Worm (Caenorhabditis elegans) whole organism, late embryonic: ENCODE results near the gene F35F10.1.

Experiments
- C38D4.7 ChIP-seq: fragments of 200-800 bp; sonication (Bioruptor generic); optimal IDR thresholded peaks from 2 replicates; lab custom pipeline; 2018; ENCODE audit warnings: mild to moderate bottlenecking, missing genetic modification characterization, moderate library complexity, missing compliant biosample characterization
- T23F11.4 ChIP-seq: fragments of 200-800 bp; sonication (Bioruptor generic); optimal IDR thresholded peaks from 2 replicates; lab custom pipeline; 2018; ENCODE audit warnings: mild to moderate bottlenecking, missing genetic modification characterization, missing compliant biosample characterization
- Y22D7AL.16 ChIP-seq: sonication (generic microtip); optimal IDR thresholded peaks from 2 replicates; lab custom pipeline; 2016; ENCODE audit warnings: missing genetic modification characterization, missing compliant biosample characterization
- ahr-1 ChIP-seq: sonication (generic microtip); optimal IDR thresholded peaks from 2 replicates; lab custom pipeline; 2016; ENCODE audit warnings: missing genetic modification characterization, missing compliant biosample characterization
- ama-1 ChIP-seq: fragments of 150-350 bp; optimal IDR thresholded peaks from 2 replicates; lab custom pipeline; 2014
- ceh-19 ChIP-seq: fragments of 200-800 bp; sonication (Bioruptor generic); optimal IDR thresholded peaks from 2 replicates; lab custom pipeline; 2018; ENCODE audit warnings: mild to moderate bottlenecking, missing genetic modification characterization, missing compliant biosample characterization
- ceh-24 ChIP-seq: sonication (generic microtip); optimal IDR thresholded peaks from 2 replicates; lab custom pipeline; 2016; ENCODE audit warnings: mild to moderate bottlenecking, missing genetic modification characterization, missing compliant biosample characterization
- ceh-30 ChIP-seq: fragments of 150-350 bp; optimal IDR thresholded peaks from 2 replicates; lab custom pipeline; 2014; ENCODE audit warnings: missing biosample characterization, missing genetic modification characterization
- ceh-31 ChIP-seq: sonication (generic microtip); optimal IDR thresholded peaks from 2 replicates; lab custom pipeline; 2016; ENCODE audit warnings: missing genetic modification characterization, missing compliant biosample characterization
- ceh-48 ChIP-seq: sonication (generic microtip); optimal IDR thresholded peaks from 2 replicates; lab custom pipeline; 2016; ENCODE audit warnings: missing genetic modification characterization, inconsistent platforms, missing compliant biosample characterization
- ceh-6 ChIP-seq: fragments of 200-800 bp; sonication (Bioruptor generic); optimal IDR thresholded peaks from 2 replicates; lab custom pipeline; 2018; ENCODE audit warnings: mild to moderate bottlenecking, missing genetic modification characterization, missing compliant biosample characterization
- ceh-9 ChIP-seq: sonication (generic microtip); optimal IDR thresholded peaks from 2 replicates; lab custom pipeline; 2016; ENCODE audit warnings: mild to moderate bottlenecking, missing genetic modification characterization, inconsistent platforms, missing compliant biosample characterization
- dmd-4 ChIP-seq: sonication (generic microtip); optimal IDR thresholded peaks from 2 replicates; lab custom pipeline; 2016; ENCODE audit warnings: borderline replicate concordance, missing genetic modification characterization, missing compliant biosample characterization
- dve-1 ChIP-seq: sonication (generic microtip); optimal IDR thresholded peaks from 2 replicates; lab custom pipeline; 2017; ENCODE audit warnings: antibody characterized with exemption, mild to moderate bottlenecking, missing genetic modification characterization, missing compliant biosample characterization
- eyg-1 ChIP-seq: sonication (generic microtip); optimal IDR thresholded peaks from 2 replicates; lab custom pipeline; 2016; ENCODE audit warnings: missing genotype, missing genetic modification characterization, missing compliant biosample characterization
- fax-1 ChIP-seq: sonication (generic microtip); optimal IDR thresholded peaks from 2 replicates; lab custom pipeline; 2016; ENCODE audit warnings: missing genotype, missing genetic modification characterization, missing compliant biosample characterization
- fkh-10 ChIP-seq: fragments of 150-350 bp; optimal IDR thresholded peaks from 2 replicates; lab custom pipeline; 2014; ENCODE audit warnings: missing biosample characterization, missing genetic modification reagents, missing genetic modification characterization
- gmeb-2 ChIP-seq: sonication (generic microtip); optimal IDR thresholded peaks from 2 replicates; lab custom pipeline; 2016; ENCODE audit warnings: missing genetic modification characterization, inconsistent platforms, missing compliant biosample characterization
- hlh-30 ChIP-seq: sonication (generic microtip); optimal IDR thresholded peaks from 2 replicates; lab custom pipeline; 2017; ENCODE audit warnings: antibody characterized with exemption, missing genetic modification characterization, missing compliant biosample characterization; ENCODE audit not compliant: insufficient read depth
- mec-3 ChIP-seq: sonication (generic microtip); optimal IDR thresholded peaks from 2 replicates; lab custom pipeline; 2016; ENCODE audit warnings: borderline replicate concordance, missing genetic modification characterization, missing compliant biosample characterization
- nfya-1 ChIP-seq: sonication (generic microtip); optimal IDR thresholded peaks from 2 replicates; lab custom pipeline; 2017; ENCODE audit warnings: missing genetic modification characterization, mild to moderate bottlenecking, missing compliant biosample characterization, antibody characterized with exemption, moderate library complexity
- nhr-232 ChIP-seq: sonication (generic microtip); optimal IDR thresholded peaks from 2 replicates; lab custom pipeline; 2016; ENCODE audit warnings: missing genetic modification characterization, missing compliant biosample characterization
- npax-4 ChIP-seq: sonication (generic microtip); optimal IDR thresholded peaks from 2 replicates; lab custom pipeline; 2016; ENCODE audit warnings: missing genetic modification characterization, missing compliant biosample characterization
- odd-2 ChIP-seq: sonication (generic microtip); optimal IDR thresholded peaks from 2 replicates; lab custom pipeline; 2017; ENCODE audit warnings: antibody characterized with exemption, mild to moderate bottlenecking, missing genetic modification characterization, missing compliant biosample characterization
- pag-3 ChIP-seq: sonication (generic microtip); optimal IDR thresholded peaks from 2 replicates; lab custom pipeline; 2016; ENCODE audit warnings: missing compliant biosample characterization, missing genetic modification characterization, borderline replicate concordance
- pax-1 ChIP-seq: fragments of 150-350 bp; optimal IDR thresholded peaks from 2 replicates; lab custom pipeline; 2014; ENCODE audit warnings: missing biosample characterization, missing genetic modification characterization
- pha-2 ChIP-seq: sonication (generic microtip); optimal IDR thresholded peaks from 2 replicates; lab custom pipeline; 2017; ENCODE audit warnings: mild to moderate bottlenecking, missing genetic modification characterization, missing compliant biosample characterization
- pha-4 ChIP-seq: fragments of 150-350 bp; optimal IDR thresholded peaks from 2 replicates; lab custom pipeline; 2018; ENCODE audit warnings: missing biosample characterization, missing genetic modification reagents, missing genetic modification characterization
- pqm-1 ChIP-seq: sonication (generic microtip); optimal IDR thresholded peaks from 2 replicates; lab custom pipeline; 2016; ENCODE audit warnings: missing genetic modification characterization, missing compliant biosample characterization
- pros-1 ChIP-seq: fragments of 150-350 bp; optimal IDR thresholded peaks from 2 replicates; lab custom pipeline; 2014; ENCODE audit warnings: missing biosample characterization, missing genetic modification reagents, missing genetic modification characterization
- ref-2 ChIP-seq: sonication (generic microtip); optimal IDR thresholded peaks from 2 replicates; lab custom pipeline; 2016; ENCODE audit warnings: missing genetic modification characterization, missing compliant biosample characterization
- rnt-1 ChIP-seq: sonication (generic microtip); optimal IDR thresholded peaks from 2 replicates; lab custom pipeline; 2016; ENCODE audit warnings: missing genetic modification characterization, missing compliant biosample characterization
- sdc-2 ChIP-seq: sonication (generic microtip); optimal IDR thresholded peaks from 2 replicates; lab custom pipeline; 2016; ENCODE audit warnings: missing genotype, missing genetic modification characterization, missing compliant biosample characterization
- sox-4 ChIP-seq: sonication (generic microtip); optimal IDR thresholded peaks from 2 replicates; lab custom pipeline; 2017; ENCODE audit warnings: mild to moderate bottlenecking, missing genetic modification characterization, inconsistent platforms, missing compliant biosample characterization
- tbx-2 ChIP-seq: sonication (generic microtip); optimal IDR thresholded peaks from 2 replicates; lab custom pipeline; 2016; ENCODE audit warnings: missing genetic modification characterization, missing compliant biosample characterization
- tbx-7 ChIP-seq: sonication (generic microtip); optimal IDR thresholded peaks from 2 replicates; lab custom pipeline; 2016; ENCODE audit warnings: missing genotype, missing genetic modification characterization, missing compliant biosample characterization
- unc-3 ChIP-seq, 2 experiments: fragments of 200-800 bp in 1 of 2; sonication (Bioruptor generic) in 1 of 2; sonication (generic microtip) in 1 of 2; conservative IDR thresholded peaks in 1 of 2; optimal IDR thresholded peaks in 1 of 2; 2 replicates each; pipeline versions ENCODE4 v1.3.6 to Lab custom; 2016 to 2022; ENCODE audit warnings: missing compliant biosample characterization in 2 of 2, missing genetic modification characterization in 2 of 2, missing genetic modification reagents in 1 of 2
- unc-55 ChIP-seq: sonication (generic microtip); optimal IDR thresholded peaks from 2 replicates; lab custom pipeline; 2017; ENCODE audit warnings: missing biosample characterization, missing genetic modification reagents, missing genetic modification characterization
- unc-86 ChIP-seq: sonication (generic microtip); optimal IDR thresholded peaks from 2 replicates; lab custom pipeline; 2016; ENCODE audit warnings: missing genetic modification characterization, missing compliant biosample characterization
- zip-5 ChIP-seq: sonication (generic microtip); optimal IDR thresholded peaks from 2 replicates; lab custom pipeline; 2016; ENCODE audit warnings: missing genetic modification characterization, missing compliant biosample characterization

Gene F35F10.1

DNA sequence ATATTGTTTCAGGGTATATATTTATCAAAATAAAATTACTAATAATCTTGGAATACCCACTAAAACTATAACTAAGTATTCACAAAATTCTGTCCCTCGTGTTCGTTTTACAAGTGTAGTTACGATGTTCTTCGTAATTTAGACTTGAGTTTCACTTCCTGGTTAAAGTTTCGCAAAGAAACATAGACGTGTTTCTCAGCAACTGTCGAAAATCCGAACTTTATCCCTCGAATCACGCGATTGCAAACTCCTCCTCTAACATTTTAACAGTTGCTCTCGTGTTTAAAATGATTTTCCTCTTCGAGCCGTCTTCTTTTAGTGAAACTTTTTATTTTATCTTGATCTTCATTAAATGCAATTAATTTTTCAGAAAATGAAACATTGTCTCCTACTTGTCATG is 36.1 kb upstream of the F35F10.1 start, which contains the start of gene T28A11.2:
Gene T28A11.2 (plus strand): TSS at position 371 of the 400 bp plus-strand sequence.
- TF ChIP-seq odd-2 (tag; lab: Kevin White, UChicago) = no peak
- no peak for TF ChIP-seq fkh-10 (GFP tag; lab: Kevin White, UChicago)
- no peak for TF ChIP-seq ceh-19 (GFP tag; lab: Kevin White, UChicago)
- TF ChIP-seq Y22D7AL.16 (tag; lab: Kevin White, UChicago) = no peak

DNA sequence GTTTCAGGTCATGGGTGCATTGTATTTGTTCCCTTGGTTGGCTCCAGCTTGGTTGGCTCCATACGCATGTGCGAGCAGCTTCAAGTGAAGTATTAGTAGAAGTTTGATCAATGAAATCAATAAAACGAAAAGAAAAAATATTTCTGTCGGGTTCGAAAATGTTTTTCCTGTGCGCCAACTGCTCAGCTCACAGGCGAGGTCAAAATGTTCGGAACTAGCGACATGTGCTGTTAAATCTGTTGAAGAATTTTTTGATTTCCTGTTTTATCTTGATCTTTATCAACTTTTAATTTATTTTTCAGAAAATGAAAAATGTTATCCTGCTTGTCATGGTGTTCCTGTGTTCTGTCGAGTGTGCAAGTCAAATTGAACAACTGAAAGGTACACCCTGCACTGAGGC is 34.6 kb upstream of the F35F10.1 start, which contains the start of gene T28A11.25:
Gene T28A11.25 (plus strand): TSS at position 301 of the 400 bp plus-strand sequence.
- TF ChIP-seq nhr-232 (tag; lab: Kevin White, UChicago) = no peak
- TF ChIP-seq gmeb-2 (tag; lab: Kevin White, UChicago) = no peak
- TF ChIP-seq unc-55 (GFP tag; lab: Kevin White, UChicago) = no peak
- no peak for TF ChIP-seq unc-3 (GFP tag; conservative IDR thresholded peaks at IDR 0.05; lab: Robert Waterston, UW)
- TF ChIP-seq unc-3 (tag; optimal IDR thresholded peaks at IDR 0.05; lab: Kevin White, UChicago) = no peak
- no peak for TF ChIP-seq unc-86 (tag; lab: Kevin White, UChicago)
- no peak for TF ChIP-seq ama-1 (lab: Kevin White, UChicago)
- TF ChIP-seq ceh-6 (GFP tag; lab: Kevin White, UChicago) = no peak
- no peak for TF ChIP-seq npax-4 (tag; lab: Kevin White, UChicago)
- no peak for TF ChIP-seq ceh-9 (tag; lab: Kevin White, UChicago)
- TF ChIP-seq pag-3 = no peak
- no peak for TF ChIP-seq hlh-30 (tag; lab: Kevin White, UChicago)
- TF ChIP-seq dmd-4 (tag; lab: Kevin White, UChicago) = no peak
- no peak for TF ChIP-seq nfya-1
- TF ChIP-seq pax-1 (tag; lab: Kevin White, UChicago) = no peak
- TF ChIP-seq pha-2 (tag; lab: Kevin White, UChicago) = no peak
- TF ChIP-seq C38D4.7 (GFP tag; lab: Kevin White, UChicago) = no peak
- TF ChIP-seq sox-4 (tag; lab: Kevin White, UChicago) = no peak
- no peak for TF ChIP-seq ahr-1 (tag; lab: Kevin White, UChicago)
- TF ChIP-seq eyg-1 (tag; lab: Kevin White, UChicago) = no peak

DNA sequence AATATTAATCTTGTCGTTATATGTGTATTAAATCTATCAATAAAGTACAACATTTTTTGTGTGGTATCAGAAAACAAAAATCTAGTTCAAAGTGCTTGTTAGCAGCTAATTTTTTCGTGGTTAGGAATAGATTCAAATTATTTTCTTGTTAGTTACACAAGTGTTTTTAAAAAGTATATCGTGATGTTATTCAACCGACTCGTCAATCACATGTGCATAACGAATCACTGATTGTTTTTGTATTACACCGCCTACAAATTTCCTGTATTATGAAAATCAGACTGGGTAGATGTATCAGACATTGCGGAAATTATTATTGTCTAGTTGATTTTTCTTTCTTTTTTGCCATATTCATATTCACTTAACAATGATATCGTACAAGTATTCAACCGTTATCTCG is 33.1 kb upstream of the F35F10.1 start, which contains the start of gene str-64:
Gene str-64 (plus strand): TSS at position 301 of the 400 bp plus-strand sequence.
- TF ChIP-seq pax-1 (tag; lab: Kevin White, UChicago) (no peak), Y22D7AL.16 (tag; lab: Kevin White, UChicago) (no peak), ceh-30 (tag; lab: Kevin White, UChicago) (no peak), ceh-31 (tag; lab: Kevin White, UChicago) (no peak), zip-5 (tag; lab: Kevin White, UChicago) (no peak), ceh-48 (tag; lab: Kevin White, UChicago) (no peak), pros-1 (no peak), T23F11.4 (GFP tag; lab: Kevin White, UChicago) (no peak), tbx-2 (no peak), pqm-1 (tag; lab: Kevin White, UChicago) (no peak), dmd-4 (tag; lab: Kevin White, UChicago) (no peak), C38D4.7 (GFP tag; lab: Kevin White, UChicago) (no peak), ceh-24 (tag; lab: Kevin White, UChicago) (no peak), tbx-7 (tag; lab: Kevin White, UChicago) (no peak)

DNA sequence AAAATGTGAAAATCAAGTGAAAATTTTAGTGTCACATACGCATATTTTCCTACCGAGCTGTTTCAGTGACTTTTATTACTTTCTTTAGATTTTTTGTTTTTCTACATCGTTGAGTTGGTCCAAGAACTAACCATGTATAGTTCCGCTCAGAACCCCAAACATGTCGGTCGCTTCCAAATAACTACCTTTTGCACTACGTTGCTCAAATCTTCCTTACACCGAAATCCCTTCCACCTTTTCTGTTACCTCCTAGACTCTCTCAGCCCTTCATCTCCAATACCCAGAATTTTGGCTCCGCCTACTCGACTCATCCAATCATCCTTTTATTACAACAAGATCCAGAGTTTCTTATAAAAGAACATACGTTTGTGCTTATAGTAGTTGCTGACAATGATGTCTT is 31.5 kb upstream of the F35F10.1 start, which contains the start of gene F35F10.5:
Gene F35F10.5 (plus strand): TSS at position 301 of the 400 bp plus-strand sequence.
- TF ChIP-seq dmd-4 (tag; lab: Kevin White, UChicago) (no peak), nhr-232 (tag; lab: Kevin White, UChicago) (no peak), dve-1 (tag; lab: Kevin White, UChicago) (no peak), rnt-1 (no peak), pqm-1 (tag; lab: Kevin White, UChicago) (no peak), sox-4 (tag; lab: Kevin White, UChicago) (no peak), ahr-1 (tag; lab: Kevin White, UChicago) (no peak), ceh-9 (tag; lab: Kevin White, UChicago) (no peak), tbx-7 (tag; lab: Kevin White, UChicago) (no peak), ref-2 (tag; lab: Kevin White, UChicago) (no peak), pha-4 (tag; lab: Kevin White, UChicago) (no peak), sdc-2 (tag; lab: Kevin White, UChicago) (no peak), mec-3 (no peak), fax-1 (tag; lab: Kevin White, UChicago) (no peak), ceh-19 (GFP tag; lab: Kevin White, UChicago) (no peak), pha-2 (tag; lab: Kevin White, UChicago) (no peak), fkh-10 (GFP tag; lab: Kevin White, UChicago) (no peak)
- TF ChIP-seq, all 69 proteins: peak for 0
